Fruit fly (Drosophila melanogaster) whole organism, prepupa: ENCODE measurements around the gene CG1638.

Experiments
- Blimp-1 ChIP-seq: fragments of 200-800 bp; sonication (Bioruptor generic); optimal IDR thresholded peaks from 3 replicates; lab custom pipeline; 2017; ENCODE audit warnings: missing biosample characterization, missing genetic modification characterization, mild to moderate bottlenecking, moderate library complexity, missing genetic modification reagents
- CG10631 ChIP-seq: fragments of 200-800 bp; sonication (Bioruptor generic); optimal IDR thresholded peaks from 2 replicates; lab custom pipeline; 2016; ENCODE audit warnings: missing biosample characterization, missing genetic modification characterization
- CG10669 ChIP-seq: fragments of 200-800 bp; sonication (Bioruptor generic); optimal IDR thresholded peaks from 3 replicates; lab custom pipeline; 2018; ENCODE audit warnings: missing biosample characterization, mild to moderate bottlenecking, missing genetic modification characterization, moderate library complexity
- CG11294 ChIP-seq: fragments of 200-800 bp; sonication (Bioruptor generic); IDR thresholded peaks from 2 replicates; pipeline ENCODE4 v1.3.6; 2022; ENCODE audit warnings: missing biosample characterization, missing genetic modification characterization
- CG11762 ChIP-seq: fragments of 200-800 bp; sonication (Bioruptor generic); optimal IDR thresholded peaks from 3 replicates; lab custom pipeline; 2016; ENCODE audit warnings: missing biosample characterization, missing genetic modification characterization; ENCODE audit not compliant: insufficient read depth
- CG11902 ChIP-seq: fragments of 200-800 bp; sonication (Bioruptor generic); optimal IDR thresholded peaks from 3 replicates; lab custom pipeline; 2016; ENCODE audit warnings: missing biosample characterization, missing genetic modification characterization
- CG15336 ChIP-seq: fragments of 200-800 bp; sonication (Bioruptor generic); IDR thresholded peaks from 2 replicates; pipeline ENCODE4 v1.3.6; 2022; ENCODE audit warnings: missing biosample characterization, missing genetic modification characterization
- CG1621 ChIP-seq: fragments of 200-800 bp; sonication (Bioruptor generic); optimal IDR thresholded peaks from 3 replicates; lab custom pipeline; 2018; ENCODE audit warnings: missing biosample characterization, mild to moderate bottlenecking, missing genetic modification characterization
- CG16779 ChIP-seq: fragments of 200-800 bp; sonication (Bioruptor generic); optimal IDR thresholded peaks from 3 replicates; lab custom pipeline; 2017; ENCODE audit warnings: missing biosample characterization, mild to moderate bottlenecking, missing genetic modification characterization
- CG3032 ChIP-seq: fragments of 200-800 bp; optimal IDR thresholded peaks from 2 replicates; lab custom pipeline; 2019; ENCODE audit warnings: missing biosample characterization, mild to moderate bottlenecking, missing genetic modification characterization, moderate library complexity
- CG31627 ChIP-seq: fragments of 200-800 bp; sonication (Bioruptor generic); optimal IDR thresholded peaks from 3 replicates; lab custom pipeline; 2016; ENCODE audit warnings: missing biosample characterization, missing genetic modification characterization
- CG4318 ChIP-seq: fragments of 200-800 bp; sonication (Bioruptor generic); optimal IDR thresholded peaks from 3 replicates; lab custom pipeline; 2017; ENCODE audit warnings: missing biosample characterization, mild to moderate bottlenecking, missing genetic modification characterization
- CG6163 ChIP-seq: fragments of 200-800 bp; sonication (Bioruptor generic); IDR thresholded peaks from 3 replicates; pipeline ENCODE4 v1.3.6; 2022; ENCODE audit warnings: missing biosample characterization, missing genetic modification characterization
- CG6276 ChIP-seq: fragments of 200-800 bp; sonication (Bioruptor generic); optimal IDR thresholded peaks from 2 replicates; lab custom pipeline; 2017; ENCODE audit warnings: missing biosample characterization, mild to moderate bottlenecking, missing genetic modification characterization
- CG6792 ChIP-seq: fragments of 200-800 bp; sonication (Bioruptor generic); optimal IDR thresholded peaks from 3 replicates; lab custom pipeline; 2016; ENCODE audit warnings: missing biosample characterization, missing genetic modification characterization
- CG6808 ChIP-seq: fragments of 200-800 bp; sonication (Bioruptor generic); optimal IDR thresholded peaks from 3 replicates; lab custom pipeline; 2017; ENCODE audit warnings: missing biosample characterization, missing genetic modification characterization, mild to moderate bottlenecking, moderate library complexity, missing genetic modification reagents
- CG6854 ChIP-seq: fragments of 200-800 bp; sonication (Bioruptor generic); optimal IDR thresholded peaks from 2 replicates; lab custom pipeline; 2017; ENCODE audit warnings: missing biosample characterization, mild to moderate bottlenecking, missing genetic modification characterization
- CG7368 ChIP-seq: fragments of 200-800 bp; sonication (Bioruptor generic); optimal IDR thresholded peaks from 3 replicates; lab custom pipeline; 2016; ENCODE audit warnings: missing biosample characterization, missing genetic modification characterization
- CG8119 ChIP-seq: fragments of 200-800 bp; sonication (Bioruptor generic); IDR thresholded peaks from 3 replicates; pipeline ENCODE4 v1.3.6; 2022; ENCODE audit warnings: missing biosample characterization, missing genetic modification characterization
- CG8319 ChIP-seq: fragments of 200-800 bp; sonication (Bioruptor generic); optimal IDR thresholded peaks from 3 replicates; lab custom pipeline; 2016; ENCODE audit warnings: missing biosample characterization, missing genetic modification characterization
- Eip75B ChIP-seq: fragments of 200-800 bp; sonication (Bioruptor generic); optimal IDR thresholded peaks from 3 replicates; lab custom pipeline; 2016; ENCODE audit warnings: missing biosample characterization, missing genetic modification characterization
- Eip78C ChIP-seq: fragments of 200-800 bp; sonication (Bioruptor generic); peaks from one replicate; lab custom pipeline; 2016; ENCODE audit warnings: missing biosample characterization, missing genetic modification characterization
- Eip93F ChIP-seq: fragments of 200-800 bp; sonication (Bioruptor generic); optimal IDR thresholded peaks from 2 replicates; lab custom pipeline; 2016; ENCODE audit warnings: missing biosample characterization, mild to moderate bottlenecking, missing genetic modification characterization
- Ets96B ChIP-seq: fragments of 200-800 bp; optimal IDR thresholded peaks from 2 replicates; lab custom pipeline; 2019; ENCODE audit warnings: missing biosample characterization, mild to moderate bottlenecking, missing genetic modification characterization, moderate library complexity
- Gug ChIP-seq: fragments of 200-800 bp; sonication (Bioruptor generic); IDR thresholded peaks from 2 replicates; pipeline ENCODE4 v1.3.6; 2022; ENCODE audit warnings: missing biosample characterization, missing genetic modification characterization
- Hr38 ChIP-seq: sonication (Bioruptor generic); optimal IDR thresholded peaks from 2 replicates; lab custom pipeline; 2016; ENCODE audit warnings: missing biosample characterization, missing genetic modification characterization
- Hr39 ChIP-seq: fragments of 200-800 bp; sonication (Bioruptor generic); optimal IDR thresholded peaks from 2 replicates; lab custom pipeline; 2016; ENCODE audit warnings: missing biosample characterization, missing genetic modification characterization
- Hr4 ChIP-seq: fragments of 200-800 bp; sonication (Bioruptor generic); optimal IDR thresholded peaks from 3 replicates; lab custom pipeline; 2016; ENCODE audit warnings: missing biosample characterization, missing genetic modification characterization
- Lpt ChIP-seq: fragments of 200-800 bp; sonication (Bioruptor generic); optimal IDR thresholded peaks from 3 replicates; lab custom pipeline; 2016; ENCODE audit warnings: missing biosample characterization, missing genetic modification characterization
- Met ChIP-seq: fragments of 200-800 bp; sonication (Bioruptor generic); optimal IDR thresholded peaks from 3 replicates; lab custom pipeline; 2016; ENCODE audit warnings: missing biosample characterization, missing genetic modification characterization
- OdsH ChIP-seq: fragments of 200-800 bp; sonication (Bioruptor generic); optimal IDR thresholded peaks from 3 replicates; lab custom pipeline; 2016; ENCODE audit warnings: missing biosample characterization, missing genetic modification characterization
- Sox102F ChIP-seq: fragments of 200-800 bp; sonication (Bioruptor generic); optimal IDR thresholded peaks from 2 replicates; lab custom pipeline; 2016; ENCODE audit warnings: missing biosample characterization, mild to moderate bottlenecking, missing genetic modification characterization
- Sox14 ChIP-seq: fragments of 200-800 bp; sonication (Bioruptor generic); optimal IDR thresholded peaks from 3 replicates; lab custom pipeline; 2016; ENCODE audit warnings: missing biosample characterization, missing genetic modification characterization
- Sox15 ChIP-seq: fragments of 200-800 bp; sonication (Bioruptor generic); optimal IDR thresholded peaks from 3 replicates; lab custom pipeline; 2016; ENCODE audit warnings: missing biosample characterization, missing genetic modification characterization
- achi ChIP-seq: fragments of 200-800 bp; sonication (Bioruptor generic); optimal IDR thresholded peaks from 3 replicates; lab custom pipeline; 2016; ENCODE audit warnings: missing biosample characterization, missing genetic modification characterization
- acj6 ChIP-seq: fragments of 200-800 bp; sonication (Bioruptor generic); optimal IDR thresholded peaks from 3 replicates; lab custom pipeline; 2016; ENCODE audit warnings: missing biosample characterization, missing genetic modification characterization
- cyc ChIP-seq: fragments of 200-800 bp; sonication (Bioruptor generic); optimal IDR thresholded peaks from 3 replicates; lab custom pipeline; 2016; ENCODE audit warnings: missing biosample characterization, missing genetic modification characterization
- dac ChIP-seq: fragments of 200-800 bp; sonication (Bioruptor generic); optimal IDR thresholded peaks from 2 replicates; lab custom pipeline; 2017; ENCODE audit warnings: missing biosample characterization, mild to moderate bottlenecking, missing genetic modification characterization
- dsx ChIP-seq: fragments of 200-800 bp; optimal IDR thresholded peaks from 3 replicates; lab custom pipeline; 2019; ENCODE audit warnings: missing biosample characterization, mild to moderate bottlenecking, missing genetic modification characterization, moderate library complexity; ENCODE audit not compliant: poor library complexity, severe bottlenecking
- eg ChIP-seq: fragments of 200-800 bp; sonication (Bioruptor generic); IDR thresholded peaks from 3 replicates; pipeline ENCODE4 v1.3.6; 2022; ENCODE audit warnings: missing biosample characterization, missing genetic modification characterization
- fd85E ChIP-seq: fragments of 200-800 bp; sonication (Bioruptor generic); optimal IDR thresholded peaks from 3 replicates; lab custom pipeline; 2016; ENCODE audit warnings: missing biosample characterization, missing genetic modification characterization
- fkh ChIP-seq: fragments of 200-800 bp; sonication (Bioruptor generic); optimal IDR thresholded peaks from 3 replicates; lab custom pipeline; 2017; ENCODE audit warnings: missing biosample characterization, mild to moderate bottlenecking, missing genetic modification characterization, moderate library complexity
- lz ChIP-seq: fragments of 200-800 bp; sonication (Bioruptor generic); optimal IDR thresholded peaks from 3 replicates; lab custom pipeline; 2016; ENCODE audit warnings: missing biosample characterization, missing genetic modification characterization
- net ChIP-seq: fragments of 200-800 bp; sonication (Bioruptor generic); optimal IDR thresholded peaks from 3 replicates; lab custom pipeline; 2016; ENCODE audit warnings: missing biosample characterization, missing genetic modification characterization
- pdm3 ChIP-seq: fragments of 200-800 bp; sonication (Bioruptor generic); optimal IDR thresholded peaks from 3 replicates; lab custom pipeline; 2016; ENCODE audit warnings: missing biosample characterization, missing genetic modification characterization
- salr ChIP-seq, 2 experiments: fragments of 200-800 bp; sonication (Bioruptor generic); optimal IDR thresholded peaks; 3 replicates each; lab custom pipeline; 2016 to 2018; ENCODE audit warnings: missing biosample characterization in 2 of 2, missing genetic modification characterization in 2 of 2, mild to moderate bottlenecking in 1 of 2
- spab ChIP-seq: fragments of 200-800 bp; sonication (Bioruptor generic); optimal IDR thresholded peaks from 2 replicates; lab custom pipeline; 2017; ENCODE audit warnings: missing biosample characterization, mild to moderate bottlenecking, missing genetic modification characterization, missing genetic modification reagents
- ss ChIP-seq, 2 experiments: fragments of 200-800 bp; sonication (Bioruptor generic); optimal IDR thresholded peaks; 2 replicates in 1 of 2; 3 replicates in 1 of 2; lab custom pipeline; 2017 to 2018; ENCODE audit warnings: mild to moderate bottlenecking in 2 of 2, missing biosample characterization in 2 of 2, missing genetic modification characterization in 2 of 2, moderate library complexity in 1 of 2
- svp ChIP-seq: fragments of 200-800 bp; sonication (Bioruptor generic); peaks from one replicate; lab custom pipeline; 2016; ENCODE audit warnings: missing biosample characterization, missing genetic modification characterization
- vri ChIP-seq: fragments of 200-800 bp; sonication (Bioruptor generic); optimal IDR thresholded peaks from 3 replicates; lab custom pipeline; 2016; ENCODE audit warnings: missing biosample characterization, mild to moderate bottlenecking, missing genetic modification characterization

CG1638 gene

DNA sequence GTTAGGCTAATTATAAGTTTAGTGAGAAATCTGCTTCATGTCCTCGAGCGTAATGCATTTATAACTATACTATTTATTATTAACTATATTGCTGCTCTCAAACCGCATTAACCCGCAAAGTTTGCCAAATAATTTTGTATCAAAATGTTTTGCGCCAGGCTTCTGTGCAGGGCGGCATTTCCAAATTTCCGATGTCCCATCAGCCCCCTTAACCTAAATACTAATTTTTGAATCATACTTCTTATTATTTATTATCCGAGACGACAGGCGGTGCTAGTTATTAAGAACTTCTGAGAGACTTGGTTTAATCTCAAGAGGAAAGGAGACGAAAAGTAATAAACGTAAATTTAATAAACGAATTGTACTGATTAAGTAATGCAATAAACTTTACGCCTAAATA lies 24.6 kb upstream of the CG1638 start:
- no peak for TF ChIP-seq CG31627 (GFP tag; lab: Kevin White, UChicago)
- no peak for TF ChIP-seq CG1621 (tag; lab: Kevin White, UChicago)
- peak; percentile 7 for TF ChIP-seq Eip78C (GFP tag; lab: Kevin White, UChicago)
- no peak for TF ChIP-seq Eip75B (GFP tag; lab: Kevin White, UChicago)

DNA sequence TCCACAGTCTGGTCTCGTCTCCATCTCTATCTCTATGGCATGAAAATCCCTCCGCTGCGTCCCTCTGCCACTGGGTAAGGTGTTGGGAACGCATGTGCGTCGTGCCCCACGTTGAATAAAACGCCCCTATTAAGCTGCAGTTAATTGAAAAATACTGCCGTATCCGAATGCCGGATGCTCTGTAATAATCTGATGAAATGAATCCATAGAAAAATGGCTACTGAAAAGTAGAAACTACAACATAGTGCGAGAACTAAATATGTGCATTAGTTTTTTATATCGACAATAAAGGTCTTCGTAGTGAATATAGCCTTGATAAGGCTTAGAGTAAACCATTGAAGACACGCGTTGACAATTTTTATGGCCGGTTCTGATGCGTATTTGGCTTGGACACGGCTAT lies 23.6 kb upstream of the CG1638 start:
- TF ChIP-seq CG11294 (GFP tag; lab: Robert Waterston, UW), result peak; percentile 41; the same call in 1 of the 2 replicates
- TF ChIP-seq CG6792, result peak; percentile 52
- TF ChIP-seq cyc (GFP tag; lab: Kevin White, UChicago), result no peak
- no peak for TF ChIP-seq Sox15 (GFP tag; lab: Kevin White, UChicago)
- TF ChIP-seq Lpt (GFP tag; lab: Kevin White, UChicago), result peak; percentile 26
- peak; percentile 62 for TF ChIP-seq CG16779 (tag; lab: Kevin White, UChicago)
- no peak for TF ChIP-seq CG11902 (GFP tag; lab: Kevin White, UChicago)
- peak; percentile 48 to 64 for TF ChIP-seq salr (GFP tag; optimal IDR thresholded peaks at IDR 0.05; lab: Kevin White, UChicago)
- TF ChIP-seq achi, result peak; percentile 69
- TF ChIP-seq CG6808 (GFP tag; lab: Kevin White, UChicago), result peak; percentile 74
- peak; percentile 79 for TF ChIP-seq Gug
- peak; percentile 84 for TF ChIP-seq dsx (GFP tag; lab: Kevin White, UChicago)
- TF ChIP-seq fkh (GFP tag; lab: Kevin White, UChicago), result no peak
- peak; percentile 62 for TF ChIP-seq CG4318 (GFP tag; lab: Kevin White, UChicago)
- TF ChIP-seq Eip93F (GFP tag; lab: Kevin White, UChicago), result no peak
- no peak for TF ChIP-seq vri (GFP tag; lab: Kevin White, UChicago)
- no peak for TF ChIP-seq fd85E (GFP tag; lab: Kevin White, UChicago)
- TF ChIP-seq CG6276, result peak; percentile 62
- TF ChIP-seq Hr38, result no peak
- peak; percentile 35 for TF ChIP-seq CG7368
- TF ChIP-seq CG1621 (tag; lab: Kevin White, UChicago), result peak; percentile 78
- peak; percentile 90 for TF ChIP-seq CG6163 (GFP tag; lab: Robert Waterston, UW)
- TF ChIP-seq CG3032 (tag; lab: Kevin White, UChicago), result peak; percentile 82
- TF ChIP-seq CG15336, result peak; percentile 83
- peak; percentile 81 to 82 for TF ChIP-seq ss (GFP tag; optimal IDR thresholded peaks at IDR 0.05; lab: Kevin White, UChicago)
- no peak for TF ChIP-seq CG31627 (GFP tag; lab: Kevin White, UChicago)
- TF ChIP-seq spab (GFP tag; lab: Kevin White, UChicago), result peak; percentile 72
- TF ChIP-seq Eip78C (GFP tag; lab: Kevin White, UChicago), result peak; percentile 92
- TF ChIP-seq lz (GFP tag; lab: Kevin White, UChicago), result peak; percentile 13
- no peak for TF ChIP-seq Hr39
- TF ChIP-seq CG8119, result peak; percentile 83
- TF ChIP-seq Blimp-1 (GFP tag; lab: Kevin White, UChicago), result no peak
- TF ChIP-seq Sox14 (GFP tag; lab: Kevin White, UChicago), result peak; percentile 68
- peak; percentile 85 for TF ChIP-seq CG10631
- peak; percentile 53 for TF ChIP-seq acj6
- TF ChIP-seq Eip75B (GFP tag; lab: Kevin White, UChicago), result peak; percentile 80
- no peak for TF ChIP-seq svp (GFP tag; lab: Kevin White, UChicago)
- TF ChIP-seq Met, result no peak
- no peak for TF ChIP-seq Sox102F (GFP tag; lab: Kevin White, UChicago)
- TF ChIP-seq CG8319 (GFP tag; lab: Kevin White, UChicago), result no peak
- TF ChIP-seq Ets96B (tag; lab: Kevin White, UChicago), result peak; percentile 69
- peak; percentile 70 for TF ChIP-seq Hr4
- peak; percentile 73 for TF ChIP-seq eg
- TF ChIP-seq pdm3, result peak; percentile 66
- TF ChIP-seq net (GFP tag; lab: Kevin White, UChicago), result peak; percentile 51
- TF ChIP-seq dac, result peak; percentile 50
- no peak for TF ChIP-seq CG6854 (GFP tag; lab: Kevin White, UChicago)
- peak; percentile 49 for TF ChIP-seq OdsH (GFP tag; lab: Kevin White, UChicago)
- TF ChIP-seq CG11762 (GFP tag; lab: Kevin White, UChicago), result peak; percentile 41
- TF ChIP-seq CG10669, result peak; percentile 74
